Worm (Caenorhabditis elegans): Measurements from ENCODE around the gene Y57E12B.10.

- TF ChIP-seq nhr-232 (tag; optimal IDR thresholded peaks at IDR 0.05) (no peak), hlh-30 (tag; optimal IDR thresholded peaks at IDR 0.05; ENCODE audit: insufficient read depth) (no peak), K09A11.1 (tag; optimal IDR thresholded peaks at IDR 0.05; ENCODE audit: insufficient read depth) (no peak), dve-1 (tag; optimal IDR thresholded peaks at IDR 0.05) (no peak), nfya-1 (tag; optimal IDR thresholded peaks at IDR 0.05) (no peak), unc-86 (tag; optimal IDR thresholded peaks at IDR 0.05) (no peak)
Measured at ce11 chrV:6896700-6897099, 39.1 kb downstream of the Y57E12B.10 start, which contains the start of gene K11C4.1.
